Worm (Caenorhabditis elegans): Measurements from ENCODE around the gene ceh-100.
"Not testable (repeated sequence)": the region's sequence is repeated elsewhere in the genome, so short reads cannot be mapped to it uniquely, and the experiment has no call there.

ceh-100 gene

DNA sequence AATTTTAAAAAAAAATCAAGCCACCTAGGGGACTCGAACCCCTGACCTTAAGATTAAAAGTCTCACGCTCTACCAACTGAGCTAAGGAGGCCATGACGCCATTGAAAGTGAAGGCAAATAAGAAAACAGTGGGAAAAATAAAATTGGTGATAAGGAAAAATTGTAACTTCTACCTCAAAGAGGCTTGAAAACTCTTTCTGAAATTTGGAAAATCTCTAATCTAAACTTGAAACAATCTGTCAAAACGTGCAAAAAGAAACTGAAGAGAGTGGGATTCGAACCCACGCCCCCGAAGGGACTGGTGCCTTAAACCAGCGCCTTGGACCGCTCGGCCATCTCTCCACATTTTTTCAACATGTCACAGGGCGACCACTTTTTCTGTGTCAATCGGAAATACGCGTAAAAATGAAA, 61.8 kb downstream of the ceh-100 start (continued):
- peak; percentile 71 for TF ChIP-seq hlh-12 (tag; optimal IDR thresholded peaks at IDR 0.05)
- TF ChIP-seq attf-6 (GFP tag; IDR thresholded peaks at IDR 0.05): 0 out of 2 replicates have a peak, but pooled peaks have one; percentile 54
- TF ChIP-seq let-526 (GFP tag; IDR thresholded peaks at IDR 0.05): 0 out of 2 replicates have a peak, but pooled peaks have one; percentile 59
- peak; percentile 64 for TF ChIP-seq hrde-1 (tag; optimal IDR thresholded peaks at IDR 0.05; ENCODE audit: borderline replicate concordance)
- TF ChIP-seq T07F8.4 (tag; optimal IDR thresholded peaks at IDR 0.05): peak; percentile 69
- peak; percentile 32 to 38 for TF ChIP-seq let-607 (tag; optimal IDR thresholded peaks at IDR 0.05)
- peak; percentile 62; the same call in 1 of the 2 replicates for TF ChIP-seq hmg-1.2 (GFP tag; IDR thresholded peaks at IDR 0.05)
- peak; percentile 65 for TF ChIP-seq ztf-18 (tag; optimal IDR thresholded peaks at IDR 0.05)
- TF ChIP-seq snpc-1.3 (tag; optimal IDR thresholded peaks at IDR 0.05; ENCODE audit: insufficient read depth): peak; percentile 49
- TF ChIP-seq K12H6.12 (tag; optimal IDR thresholded peaks at IDR 0.05): peak; percentile 9
- peak; percentile 51 for TF ChIP-seq B0035.1 (tag; optimal IDR thresholded peaks at IDR 0.05)
- TF ChIP-seq ekl-4 (GFP tag; IDR thresholded peaks at IDR 0.05): peak; percentile 17; the same call in 1 of the 2 replicates
- TF ChIP-seq mes-4 (tag; optimal IDR thresholded peaks at IDR 0.05): peak; percentile 55
- TF ChIP-seq snpc-4 (GFP tag; optimal IDR thresholded peaks at IDR 0.05): peak; percentile 75
- TF ChIP-seq snpc-4 (tag; optimal IDR thresholded peaks at IDR 0.05): peak in 3 of 4 experiments; percentile 44 to 72 (median 70)
- TF ChIP-seq ztf-26 (tag; optimal IDR thresholded peaks at IDR 0.05): peak; percentile 40
- TF ChIP-seq atf-7 (tag; optimal IDR thresholded peaks at IDR 0.05): peak; percentile 66
- peak; percentile 80 for TF ChIP-seq dox-1 (GFP tag; IDR thresholded peaks at IDR 0.05)
- peak; percentile 56; the same call in 1 of the 2 replicates for TF ChIP-seq ceh-100 (GFP tag; IDR thresholded peaks at IDR 0.05)
- 0 out of 2 replicates have a peak, but pooled peaks have one; percentile 53 for TF ChIP-seq Y79H2A.3 (GFP tag; conservative IDR thresholded peaks at IDR 0.05)
- TF ChIP-seq ceh-40 (GFP tag; IDR thresholded peaks at IDR 0.05): 0 out of 2 replicates have a peak, but pooled peaks have one; percentile 40
- TF ChIP-seq mel-28 (tag; optimal IDR thresholded peaks at IDR 0.05; ENCODE audit: borderline replicate concordance): peak; percentile 3
- TF ChIP-seq madf-10 (tag; optimal IDR thresholded peaks at IDR 0.05): peak; percentile 39
- peak; percentile 27 for TF ChIP-seq athp-1 (tag; optimal IDR thresholded peaks at IDR 0.05)
- TF ChIP-seq ama-1 (optimal IDR thresholded peaks at IDR 0.05): not testable (repeated sequence)
- TF ChIP-seq ama-1 (GFP tag; optimal IDR thresholded peaks at IDR 0.05): peak; percentile 48 to 59
- TF ChIP-seq madf-6 (GFP tag; IDR thresholded peaks at IDR 0.05): peak; percentile 63
- peak; percentile 51 for TF ChIP-seq nhr-179 (tag; optimal IDR thresholded peaks at IDR 0.05)
- peak; percentile 49; the same call in 1 of the 2 replicates for TF ChIP-seq pbrm-1 (GFP tag; IDR thresholded peaks at IDR 0.05)
- TF ChIP-seq rcor-1 (GFP tag; IDR thresholded peaks at IDR 0.05): peak; percentile 17; the same call in 1 of the 2 replicates
- TF ChIP-seq F49E8.2 (tag; optimal IDR thresholded peaks at IDR 0.05; ENCODE audit: insufficient read depth): peak; percentile 61
- peak; percentile 65 for TF ChIP-seq mxl-1 (tag; optimal IDR thresholded peaks at IDR 0.05)
- peak; percentile 32 for TF ChIP-seq lsy-27 (tag; optimal IDR thresholded peaks at IDR 0.05; ENCODE audit: borderline replicate concordance, insufficient read depth)
- peak; percentile 89 for TF ChIP-seq him-1 (tag; optimal IDR thresholded peaks at IDR 0.05)
- TF ChIP-seq B0019.2 (GFP tag; conservative IDR thresholded peaks at IDR 0.05): 0 out of 2 replicates have a peak, but pooled peaks have one; percentile 26
- TF ChIP-seq Y95B8A.8 (GFP tag; IDR thresholded peaks at IDR 0.05): 0 out of 2 replicates have a peak, but pooled peaks have one; percentile 42
- peak; percentile 88 for TF ChIP-seq nhr-90 (tag; optimal IDR thresholded peaks at IDR 0.05)
- TF ChIP-seq egrh-3 (GFP tag; IDR thresholded peaks at IDR 0.05): peak; percentile 58
- peak; percentile 73 for TF ChIP-seq zim-3 (tag; optimal IDR thresholded peaks at IDR 0.05)
- peak; percentile 52 for TF ChIP-seq nhr-80 (tag; optimal IDR thresholded peaks at IDR 0.05)
- TF ChIP-seq Y53G8AR.9 (GFP tag; conservative IDR thresholded peaks at IDR 0.05): 0 out of 2 replicates have a peak, but pooled peaks have one; percentile 55
- TF ChIP-seq mcd-1 (GFP tag; IDR thresholded peaks at IDR 0.05): peak; percentile 50; the same call in 1 of the 2 replicates
- peak; percentile 80 for TF ChIP-seq D2030.7 (GFP tag; IDR thresholded peaks at IDR 0.05)
- peak; percentile 94 for TF ChIP-seq B0261.1 (tag; optimal IDR thresholded peaks at IDR 0.05)
- TF ChIP-seq Y67H2A.10 (GFP tag; conservative IDR thresholded peaks at IDR 0.05): 0 out of 2 replicates have a peak, but pooled peaks have one; percentile 10
- peak; percentile 24 for TF ChIP-seq F33H1.4 (GFP tag; IDR thresholded peaks at IDR 0.05)
- peak; percentile 91 for TF ChIP-seq tbp1 (GFP tag; optimal IDR thresholded peaks at IDR 0.05)

All from whole organism, young adult.